Fruit fly (Drosophila melanogaster) whole organism, embryonic: ENCODE data around the gene Vti1b.

ENCODE experiments used
- Abd-B ChIP-seq: fragments of 200-800 bp; sonication (Bioruptor generic); optimal IDR thresholded peaks from 2 replicates; lab custom pipeline; 2018; ENCODE audit warnings: missing biosample characterization, mild to moderate bottlenecking, missing genetic modification characterization, moderate library complexity
- CG10267 ChIP-seq: fragments of 200-800 bp; sonication (Bioruptor generic); optimal IDR thresholded peaks from 2 replicates; lab custom pipeline; 2018; ENCODE audit warnings: missing biosample characterization, mild to moderate bottlenecking, missing genetic modification characterization, moderate library complexity
- CG11504 ChIP-seq: fragments of 200-800 bp; sonication (Bioruptor generic); optimal IDR thresholded peaks from 3 replicates; lab custom pipeline; 2019; ENCODE audit warnings: missing biosample characterization, mild to moderate bottlenecking, missing genetic modification characterization, moderate library complexity
- CG12769 ChIP-seq: fragments of 200-800 bp; sonication (Bioruptor generic); optimal IDR thresholded peaks from 2 replicates; lab custom pipeline; 2019; ENCODE audit warnings: missing biosample characterization, mild to moderate bottlenecking, missing genetic modification characterization, moderate library complexity
- CG12942 ChIP-seq: fragments of 200-800 bp; sonication (Bioruptor generic); optimal IDR thresholded peaks from 3 replicates; lab custom pipeline; 2016; ENCODE audit warnings: missing biosample characterization, missing genetic modification characterization
- CG14667 ChIP-seq: fragments of 200-800 bp; sonication (Bioruptor generic); IDR thresholded peaks from 2 replicates; pipeline ENCODE4 v1.3.6; 2022; ENCODE audit warnings: missing biosample characterization, missing genetic modification characterization
- CG17829 ChIP-seq: fragments of 200-800 bp; optimal IDR thresholded peaks from 2 replicates; lab custom pipeline; 2019; ENCODE audit warnings: missing biosample characterization, mild to moderate bottlenecking, missing genetic modification characterization, moderate library complexity
- CG18599 ChIP-seq: fragments of 200-800 bp; sonication (Bioruptor generic); optimal IDR thresholded peaks from 3 replicates; lab custom pipeline; 2017; ENCODE audit warnings: missing biosample characterization, missing genetic modification characterization, mild to moderate bottlenecking, moderate library complexity, missing genetic modification reagents
- CG2116 ChIP-seq: fragments of 200-800 bp; sonication (Bioruptor generic); optimal IDR thresholded peaks from 3 replicates; lab custom pipeline; 2018; ENCODE audit warnings: missing biosample characterization, mild to moderate bottlenecking, missing genetic modification characterization
- CG2678 ChIP-seq: fragments of 200-800 bp; sonication (Bioruptor generic); optimal IDR thresholded peaks from 3 replicates; lab custom pipeline; 2019; ENCODE audit warnings: missing biosample characterization, mild to moderate bottlenecking, missing genetic modification characterization, moderate library complexity
- CG2889 ChIP-seq: fragments of 200-800 bp; sonication (Bioruptor generic); IDR thresholded peaks from 3 replicates; pipeline ENCODE4 v1.3.6; 2022; ENCODE audit warnings: missing biosample characterization, missing genetic modification characterization
- CG31441 ChIP-seq: fragments of 200-800 bp; sonication (Bioruptor generic); IDR thresholded peaks from 2 replicates; pipeline ENCODE4 v1.3.6; 2022; ENCODE audit warnings: missing biosample characterization, missing genetic modification characterization
- CG3726 ChIP-seq: fragments of 200-800 bp; sonication (Bioruptor generic); IDR thresholded peaks from 3 replicates; pipeline ENCODE4, ENCODE4 v1.3.6; 2022; ENCODE audit warnings: missing biosample characterization, missing genetic modification characterization
- CG3995 ChIP-seq: fragments of 200-800 bp; sonication (Bioruptor generic); optimal IDR thresholded peaks from 3 replicates; lab custom pipeline; 2016; ENCODE audit warnings: missing biosample characterization, missing genetic modification characterization
- CG4360 ChIP-seq: fragments of 200-800 bp; sonication (Bioruptor generic); IDR thresholded peaks from 2 replicates; pipeline ENCODE4 v1.3.6; 2022; ENCODE audit warnings: missing biosample characterization, missing genetic modification characterization
- CG4854 ChIP-seq: fragments of 200-800 bp; sonication (Bioruptor generic); optimal IDR thresholded peaks from 2 replicates; lab custom pipeline; 2016; ENCODE audit warnings: missing biosample characterization, missing genetic modification characterization, inconsistent platforms
- CG6254 ChIP-seq: fragments of 200-800 bp; sonication (Bioruptor generic); optimal IDR thresholded peaks from 3 replicates; lab custom pipeline; 2017; ENCODE audit warnings: mild to moderate bottlenecking, missing biosample characterization, missing genetic modification reagents, missing genetic modification characterization
- CG6791 ChIP-seq: fragments of 200-800 bp; sonication (Bioruptor generic); IDR thresholded peaks from 3 replicates; pipeline ENCODE4 v1.3.6; 2022; ENCODE audit warnings: missing biosample characterization, missing genetic modification characterization; ENCODE audit not compliant: partially characterized antibody
- CG7271 ChIP-seq: fragments of 200-800 bp; sonication (Bioruptor generic); optimal IDR thresholded peaks from 2 replicates; lab custom pipeline; 2018; ENCODE audit warnings: missing biosample characterization, mild to moderate bottlenecking, missing genetic modification characterization, moderate library complexity
- CG7556 ChIP-seq: fragments of 200-800 bp; sonication (Bioruptor generic); optimal IDR thresholded peaks from 2 replicates; lab custom pipeline; 2017; ENCODE audit warnings: missing biosample characterization, mild to moderate bottlenecking, missing genetic modification characterization
- CG7786 ChIP-seq: fragments of 200-800 bp; sonication (Bioruptor generic); optimal IDR thresholded peaks from 2 replicates; lab custom pipeline; 2016; ENCODE audit warnings: missing biosample characterization, missing genetic modification characterization
- CG9215 ChIP-seq: fragments of 200-800 bp; sonication (Bioruptor generic); IDR thresholded peaks from 2 replicates; pipeline ENCODE4 v1.3.6; 2022; ENCODE audit warnings: missing biosample characterization, missing genetic modification characterization
- Dad ChIP-seq: fragments of 200-800 bp; sonication (Bioruptor generic); optimal IDR thresholded peaks from 3 replicates; lab custom pipeline; 2016; ENCODE audit warnings: missing biosample characterization, missing genetic modification characterization
- Dbx ChIP-seq: fragments of 200-800 bp; sonication (Bioruptor generic); IDR thresholded peaks from 3 replicates; pipeline ENCODE4 v1.3.6; 2022; ENCODE audit warnings: missing biosample characterization, missing genetic modification characterization
- Dek ChIP-seq: fragments of 200-800 bp; sonication (Bioruptor generic); optimal IDR thresholded peaks from 3 replicates; lab custom pipeline; 2019; ENCODE audit warnings: missing biosample characterization, mild to moderate bottlenecking, missing genetic modification characterization, moderate library complexity
- Eip74EF ChIP-seq, 2 experiments: fragments of 200-800 bp in 1 of 2; fragments of >200 bp in 1 of 2; sonication (Bioruptor generic) in 1 of 2; optimal IDR thresholded peaks; 2 replicates each; lab custom pipeline; 2017 to 2019; ENCODE audit warnings: missing biosample characterization in 2 of 2, missing genetic modification characterization in 2 of 2, mild to moderate bottlenecking in 1 of 2, moderate library complexity in 1 of 2
- Fer2 ChIP-seq: fragments of 200-800 bp; sonication (Bioruptor generic); optimal IDR thresholded peaks from 2 replicates; lab custom pipeline; 2018; ENCODE audit warnings: missing biosample characterization, mild to moderate bottlenecking, missing genetic modification characterization, moderate library complexity
- HmgZ ChIP-seq: fragments of 200-800 bp; sonication (Bioruptor generic); optimal IDR thresholded peaks from 2 replicates; lab custom pipeline; 2018; ENCODE audit warnings: missing biosample characterization, mild to moderate bottlenecking, missing genetic modification characterization
- Hr39 ChIP-seq: fragments of >200 bp; optimal IDR thresholded peaks from 2 replicates; lab custom pipeline; 2017
- Hr78 ChIP-seq, 2 experiments: fragments of 200-800 bp in 1 of 2; fragments of >200 bp in 1 of 2; sonication (Bioruptor generic) in 1 of 2; optimal IDR thresholded peaks; 2 replicates each; lab custom pipeline; 2017 to 2019; ENCODE audit warnings: missing biosample characterization in 2 of 2, missing genetic modification characterization in 2 of 2, mild to moderate bottlenecking in 1 of 2, moderate library complexity in 1 of 2
- Ptx1 ChIP-seq: fragments of 200-800 bp; sonication (Bioruptor generic); IDR thresholded peaks from 2 replicates; pipeline ENCODE4 v1.3.6; 2022; ENCODE audit warnings: missing biosample characterization, missing genetic modification characterization
- Sin3A ChIP-seq: fragments of >200 bp; optimal IDR thresholded peaks from 2 replicates; lab custom pipeline; 2018
- Ssrp ChIP-seq: fragments of 200-800 bp; sonication (Bioruptor generic); optimal IDR thresholded peaks from 2 replicates; lab custom pipeline; 2018; ENCODE audit warnings: missing biosample characterization, mild to moderate bottlenecking, missing genetic modification characterization, moderate library complexity
- Taf1 ChIP-seq: fragments of 200-800 bp; sonication (Bioruptor generic); IDR thresholded peaks from 2 replicates; pipeline ENCODE4 v1.3.6; 2022; ENCODE audit warnings: missing biosample characterization, missing genetic modification characterization
- Xrp1 ChIP-seq: fragments of 200-800 bp; sonication (Bioruptor generic); IDR thresholded peaks from 2 replicates; pipeline ENCODE4 v1.3.6; 2022; ENCODE audit warnings: missing biosample characterization, missing genetic modification characterization
- lab ChIP-seq: fragments of 200-800 bp; sonication (Bioruptor generic); optimal IDR thresholded peaks from 3 replicates; lab custom pipeline; 2017; ENCODE audit warnings: missing biosample characterization, missing genetic modification characterization, mild to moderate bottlenecking, moderate library complexity, missing genetic modification reagents
- lola ChIP-seq, 3 experiments: fragments of >200 bp in 2 of 3; fragments of 200-800 bp in 1 of 3; sonication (Bioruptor generic) in 1 of 3; optimal IDR thresholded peaks; 2 replicates each; lab custom pipeline; 2017 to 2019; ENCODE audit warnings: missing biosample characterization in 3 of 3, missing genetic modification characterization in 3 of 3, mild to moderate bottlenecking in 1 of 3, moderate library complexity in 1 of 3
- maf-S ChIP-seq: fragments of 200-800 bp; sonication (Bioruptor generic); optimal IDR thresholded peaks from 2 replicates; lab custom pipeline; 2016; ENCODE audit warnings: missing biosample characterization, missing genetic modification characterization
- nerfin-2 ChIP-seq: fragments of 200-800 bp; sonication (Bioruptor generic); IDR thresholded peaks from 2 replicates; pipeline ENCODE4 v1.3.6; 2022; ENCODE audit warnings: missing biosample characterization, missing genetic modification characterization; ENCODE audit not compliant: partially characterized antibody
- pan ChIP-seq, 4 experiments: fragments of >200 bp in 3 of 4; fragments of 200-800 bp in 1 of 4; sonication (Bioruptor generic) in 1 of 4; optimal IDR thresholded peaks in 3 of 4; IDR thresholded peaks in 1 of 4; 2 replicates each; pipeline versions ENCODE4 v1.3.6 to Lab custom; 2017 to 2022; ENCODE audit warnings: missing biosample characterization in 2 of 4, missing genetic modification characterization in 2 of 4, mixed read lengths in 1 of 4
- sens ChIP-seq: fragments of 200-800 bp; sonication (Bioruptor generic); peaks from one replicate; lab custom pipeline; 2016; ENCODE audit warnings: missing biosample characterization, missing genetic modification characterization
- sim ChIP-seq: fragments of 200-800 bp; sonication (Bioruptor generic); IDR thresholded peaks from 2 replicates; pipeline ENCODE4 v1.3.6; 2022; ENCODE audit warnings: missing biosample characterization, missing genetic modification characterization
- so ChIP-seq: fragments of 200-800 bp; sonication (Bioruptor generic); IDR thresholded peaks from 3 replicates; pipeline ENCODE4 v1.3.6; 2022; ENCODE audit warnings: missing biosample characterization, missing genetic modification characterization
- sug ChIP-seq: fragments of 200-800 bp; optimal IDR thresholded peaks from 2 replicates; lab custom pipeline; 2019; ENCODE audit warnings: missing biosample characterization, mild to moderate bottlenecking, missing genetic modification characterization, moderate library complexity
- tap ChIP-seq: fragments of 200-800 bp; optimal IDR thresholded peaks from 3 replicates; lab custom pipeline; 2019; ENCODE audit warnings: missing biosample characterization, mild to moderate bottlenecking, missing genetic modification characterization, moderate library complexity
- tll ChIP-seq, 2 experiments: fragments of 200-800 bp in 1 of 2; fragments of >200 bp in 1 of 2; sonication (Bioruptor generic) in 1 of 2; optimal IDR thresholded peaks; 2 replicates each; lab custom pipeline; 2017 to 2019; ENCODE audit warnings: missing biosample characterization in 2 of 2, missing genetic modification characterization in 2 of 2, mild to moderate bottlenecking in 1 of 2, moderate library complexity in 1 of 2
- vnd ChIP-seq: fragments of 200-800 bp; sonication (Bioruptor generic); IDR thresholded peaks from 3 replicates; pipeline ENCODE4 v1.3.6; 2022; ENCODE audit warnings: missing biosample characterization, missing genetic modification characterization; ENCODE audit not compliant: partially characterized antibody

Gene Vti1b

DNA sequence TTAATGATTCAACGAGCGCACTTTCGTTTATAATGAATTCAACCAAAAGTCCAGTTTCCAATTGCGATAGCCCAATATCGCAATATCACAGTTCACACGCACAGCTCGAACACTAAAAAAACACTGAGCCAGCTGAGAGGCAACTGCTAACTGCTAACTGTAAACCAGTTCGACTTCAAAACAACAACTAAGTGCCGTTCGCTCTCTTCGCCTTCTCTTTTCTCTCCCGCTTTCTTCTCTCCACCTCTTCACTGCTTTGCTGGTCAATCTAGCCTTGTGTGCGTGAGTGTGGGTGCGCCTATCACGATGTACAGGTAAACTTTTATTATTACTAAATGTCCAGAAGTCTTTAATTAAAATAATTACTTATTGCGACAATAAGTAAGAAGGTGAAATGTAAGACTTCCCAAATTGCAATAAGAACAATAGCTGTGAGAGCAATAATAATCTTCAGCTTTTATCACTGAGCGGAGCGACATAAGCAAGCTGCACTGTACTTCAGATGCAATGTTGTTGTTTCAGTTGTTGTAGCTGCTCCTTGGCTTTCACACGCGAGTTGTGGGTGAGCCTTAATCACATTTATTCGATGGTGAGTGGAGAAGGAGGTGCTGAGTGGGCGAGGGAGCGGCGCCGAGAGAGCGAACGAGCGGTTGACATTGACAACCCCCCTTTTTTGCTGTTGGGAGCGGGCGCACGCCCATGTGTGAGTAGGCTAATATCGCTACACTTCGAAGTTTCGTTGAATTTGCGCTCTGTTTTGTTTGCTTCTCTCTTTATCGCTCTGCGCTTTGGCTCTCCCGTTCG lies at the start of gene Vti1b (continued):
- TF ChIP-seq CG12942 (GFP tag; lab: Kevin White, UChicago) (peak; percentile 90), HmgZ (tag; lab: Kevin White, UChicago) (peak; percentile 94), CG4854 (GFP tag; lab: Kevin White, UChicago) (peak; percentile 90), CG31441 (GFP tag; lab: Robert Waterston, UW) (peak; percentile 86), CG4360 (GFP tag; lab: Robert Waterston, UW) (peak; percentile 82), Hr78 (GFP tag; optimal IDR thresholded peaks at IDR 0.05; lab: Kevin White, UChicago) (peak in 1 of 2 experiments; percentile 89), CG3995 (GFP tag; lab: Kevin White, UChicago) (peak; percentile 63), CG6254 (GFP tag; lab: Kevin White, UChicago) (peak; percentile 90), Dbx (peak; percentile 88), maf-S (peak; percentile 89), nerfin-2 (GFP tag; lab: Robert Waterston, UW) (no peak), Ptx1 (GFP tag; lab: Robert Waterston, UW) (peak; percentile 97), CG14667 (GFP tag; lab: Robert Waterston, UW) (peak; percentile 87), Taf1 (peak; percentile 87), sim (GFP tag; lab: Robert Waterston, UW) (peak; percentile 73), CG2678 (peak; percentile 96), Fer2 (tag; lab: Kevin White, UChicago) (peak; percentile 73), Xrp1 (peak; percentile 96), Eip74EF (GFP tag; optimal IDR thresholded peaks at IDR 0.05; lab: Kevin White, UChicago) (peak in 1 of 2 experiments; percentile 92), CG3726 (GFP tag; lab: Robert Waterston, UW) (peak; percentile 81), Dad (GFP tag; lab: Kevin White, UChicago) (peak; percentile 94), CG18599 (peak; percentile 95), CG12769 (peak; percentile 93), pan (optimal IDR thresholded peaks at IDR 0.05; lab: Kevin White, UChicago) (no peak), pan (GFP tag; optimal IDR thresholded peaks at IDR 0.05 in 1 of 2, IDR thresholded peaks at IDR 0.05 in 1 of 2) (peak in 1 of 2 experiments; percentile 95), Dek (tag; lab: Kevin White, UChicago) (peak; percentile 85), CG7786 (GFP tag; lab: Kevin White, UChicago) (peak; percentile 89), Ssrp (peak; percentile 94), CG17829 (tag; lab: Kevin White, UChicago) (peak; percentile 94), Hr39 (lab: Kevin White, UChicago) (no peak), CG2889 (peak; percentile 85; the same call in 2 of the 3 replicates), CG6791 (no peak), CG7271 (tag; lab: Kevin White, UChicago) (peak; percentile 70), sug (tag; lab: Kevin White, UChicago) (peak; percentile 80), tll (GFP tag; optimal IDR thresholded peaks at IDR 0.05; lab: Kevin White, UChicago) (no peak), vnd (GFP tag; lab: Robert Waterston, UW) (no peak), so (peak; percentile 93), CG7556 (GFP tag; lab: Kevin White, UChicago) (peak; percentile 93), Abd-B (peak; percentile 91), CG10267 (tag; lab: Kevin White, UChicago) (peak; percentile 90), CG11504 (tag; lab: Kevin White, UChicago) (peak; percentile 95), CG2116 (GFP tag; lab: Kevin White, UChicago) (peak; percentile 69), sens (peak; percentile 98), Sin3A (no peak), lab (GFP tag; lab: Kevin White, UChicago) (peak; percentile 97), CG9215 (GFP tag; lab: Robert Waterston, UW) (peak; percentile 91), lola (GFP tag; optimal IDR thresholded peaks at IDR 0.05; lab: Kevin White, UChicago) (peak in 1 of 3 experiments; percentile 91), tap (tag; lab: Kevin White, UChicago) (peak; percentile 94)
